Fruit fly (Drosophila melanogaster): ENCODE measurements around the gene PolG1.

DNA sequence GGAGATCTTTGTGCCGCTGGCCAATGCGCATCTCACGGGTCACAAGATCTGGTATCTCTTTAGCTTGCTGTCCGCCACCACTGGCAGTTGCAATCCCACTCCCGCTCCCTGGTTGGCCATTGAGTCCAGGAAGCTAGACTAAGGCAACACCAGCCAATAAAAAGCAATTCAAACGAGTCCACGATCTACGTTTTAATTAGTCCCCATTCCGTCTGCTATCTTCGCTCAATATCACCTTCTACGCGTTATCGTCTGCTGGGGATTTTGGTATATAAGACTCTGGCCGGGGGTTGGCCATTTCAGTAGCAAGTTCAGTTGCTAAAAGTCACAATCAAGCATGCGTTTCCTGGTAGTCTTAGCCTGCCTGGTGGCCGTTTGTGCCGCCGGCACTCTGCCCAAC, 20.1 kb upstream of the PolG1 start, which contains the start of gene CG7953:
- TF ChIP-seq usp (GFP tag; optimal IDR thresholded peaks at IDR 0.05) (no peak), CG8478 (optimal IDR thresholded peaks at IDR 0.05) (no peak), Dll (optimal IDR thresholded peaks at IDR 0.05) (no peak), psq (optimal IDR thresholded peaks at IDR 0.05) (no peak), pan (optimal IDR thresholded peaks at IDR 0.05) (no peak), EcR (GFP tag; optimal IDR thresholded peaks at IDR 0.05) (no peak)
